Worm (Caenorhabditis elegans) whole organism, early embryonic: ENCODE measurements around the gene F49H6.8.

Source experiments
- B0310.2 ChIP-seq: sonication (generic microtip); optimal IDR thresholded peaks from 2 replicates; lab custom pipeline; 2016; ENCODE audit warnings: mild to moderate bottlenecking, missing genetic modification characterization, missing compliant biosample characterization
- F13C5.2 ChIP-seq: sonication (generic microtip); optimal IDR thresholded peaks from 2 replicates; lab custom pipeline; 2017; ENCODE audit warnings: mild to moderate bottlenecking, missing genetic modification characterization, inconsistent platforms, missing compliant biosample characterization
- aly-1 ChIP-seq: sonication (generic microtip); optimal IDR thresholded peaks from 2 replicates; lab custom pipeline; 2016; ENCODE audit warnings: missing genetic modification characterization, missing compliant biosample characterization
- ama-1 ChIP-seq: fragments of 150-350 bp; optimal IDR thresholded peaks from 2 replicates; lab custom pipeline; 2014
- ceh-13 ChIP-seq: fragments of 200-800 bp; sonication (Bioruptor generic); optimal IDR thresholded peaks from 2 replicates; lab custom pipeline; 2018; ENCODE audit warnings: mild to moderate bottlenecking, missing genetic modification characterization, missing compliant biosample characterization
- flt-1 ChIP-seq: fragments of 200-800 bp; sonication (Bioruptor generic); IDR thresholded peaks from 2 replicates; pipeline ENCODE4 v1.3.6; 2022; ENCODE audit warnings: missing genetic modification characterization, missing compliant biosample characterization
- hmbx-1 ChIP-seq: sonication (generic microtip); optimal IDR thresholded peaks from 2 replicates; lab custom pipeline; 2016; ENCODE audit warnings: mild to moderate bottlenecking, missing genetic modification characterization, missing compliant biosample characterization
- hmg-4 ChIP-seq: fragments of 200-800 bp; sonication (Bioruptor generic); optimal IDR thresholded peaks from 2 replicates; lab custom pipeline; 2018; ENCODE audit warnings: mild to moderate bottlenecking, missing genetic modification characterization, missing compliant biosample characterization
- hnd-1 ChIP-seq: sonication (generic microtip); optimal IDR thresholded peaks from 2 replicates; lab custom pipeline; 2016; ENCODE audit warnings: missing genetic modification characterization, missing compliant biosample characterization
- pes-1 ChIP-seq: fragments of 200-800 bp; sonication (Bioruptor generic); IDR thresholded peaks from 2 replicates; pipeline ENCODE4 v1.3.6; 2022; ENCODE audit warnings: missing genetic modification reagents, missing genetic modification characterization, missing compliant biosample characterization
- scrt-1 ChIP-seq: fragments of 200-800 bp; sonication (Bioruptor generic); IDR thresholded peaks from 2 replicates; pipeline ENCODE4 v1.3.6; 2022; ENCODE audit warnings: missing genetic modification characterization, missing compliant biosample characterization
- sea-1 ChIP-seq: fragments of 200-800 bp; sonication (Bioruptor generic); conservative IDR thresholded peaks from 2 replicates; pipeline ENCODE4 v1.3.6; 2022; ENCODE audit warnings: missing genetic modification characterization, missing compliant biosample characterization
- tbx-37 ChIP-seq: fragments of 200-800 bp; sonication (Bioruptor generic); conservative IDR thresholded peaks from 2 replicates; pipeline ENCODE4 v1.3.6; 2022; ENCODE audit warnings: missing genetic modification reagents, missing genetic modification characterization, missing compliant biosample characterization
- tra-4 ChIP-seq: sonication (generic microtip); optimal IDR thresholded peaks from 2 replicates; lab custom pipeline; 2017; ENCODE audit warnings: missing genetic modification characterization, missing compliant biosample characterization

DNA sequence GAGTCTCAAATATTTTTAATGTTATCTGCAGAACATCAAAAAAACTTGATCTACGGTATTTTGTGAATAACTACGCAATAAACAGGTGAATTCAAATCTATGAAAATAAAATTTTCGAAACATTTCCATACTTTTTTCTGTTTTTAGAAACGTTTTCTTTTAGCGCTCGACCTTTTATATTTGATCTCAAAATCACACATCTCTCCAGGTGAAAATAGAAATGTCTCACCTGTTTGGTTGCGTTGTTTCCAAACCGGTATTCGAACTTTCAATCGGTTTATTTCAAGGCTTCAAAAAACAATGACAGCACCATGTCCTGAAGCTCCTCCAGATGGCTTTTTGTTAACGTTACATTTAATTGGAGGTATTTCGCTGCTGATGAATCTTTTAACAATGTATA lies 21.3 kb downstream of the F49H6.8 start, which contains the start of gene sri-9:
- no peak for TF ChIP-seq F13C5.2 (tag; lab: Kevin White, UChicago)
- TF ChIP-seq pes-1 (GFP tag; lab: Robert Waterston, UW), result no peak
- TF ChIP-seq ama-1 (lab: Kevin White, UChicago), result no peak
- TF ChIP-seq aly-1 (tag; lab: Kevin White, UChicago), result no peak
- TF ChIP-seq scrt-1, result no peak
- TF ChIP-seq hnd-1 (tag; lab: Kevin White, UChicago), result no peak
- no peak for TF ChIP-seq hmg-4 (GFP tag; lab: Kevin White, UChicago)
- TF ChIP-seq flt-1 (GFP tag; lab: Robert Waterston, UW), result no peak
- no peak for TF ChIP-seq ceh-13 (GFP tag; lab: Kevin White, UChicago)
- TF ChIP-seq tra-4 (tag; lab: Kevin White, UChicago), result no peak
- no peak for TF ChIP-seq hmbx-1
- no peak for TF ChIP-seq tbx-37 (GFP tag; lab: Robert Waterston, UW)
- TF ChIP-seq B0310.2 (tag; lab: Kevin White, UChicago), result no peak
- TF ChIP-seq sea-1 (GFP tag; lab: Robert Waterston, UW), result no peak
